Worm (Caenorhabditis elegans) whole organism, young adult: ENCODE data around the gene F37H8.6.

Experiments
- B0019.2 ChIP-seq: fragments of 200-800 bp; sonication (Bioruptor generic); conservative IDR thresholded peaks from 2 replicates; pipeline ENCODE4 v1.3.6; 2022; ENCODE audit warnings: missing genetic modification reagents, missing genetic modification characterization, missing compliant biosample characterization
- K12H6.12 ChIP-seq: fragments of 200-800 bp; sonication (Bioruptor generic); optimal IDR thresholded peaks from 2 replicates; lab custom pipeline; 2018; ENCODE audit warnings: mild to moderate bottlenecking, missing genetic modification characterization, missing compliant biosample characterization
- aptf-3 ChIP-seq: fragments of 200-800 bp; sonication (Bioruptor generic); IDR thresholded peaks from 2 replicates; pipeline ENCODE4 v1.3.6; 2022; ENCODE audit warnings: missing genetic modification characterization, missing compliant biosample characterization
- ceh-100 ChIP-seq: fragments of 200-800 bp; sonication (Bioruptor generic); IDR thresholded peaks from 2 replicates; pipeline ENCODE4 v1.3.6; 2022; ENCODE audit warnings: missing genetic modification reagents, missing genetic modification characterization, missing compliant biosample characterization
- fkh-3 ChIP-seq: sonication (generic microtip); optimal IDR thresholded peaks from 2 replicates; lab custom pipeline; 2016; ENCODE audit warnings: mild to moderate bottlenecking, missing genetic modification characterization, missing compliant biosample characterization
- gei-17 ChIP-seq: fragments of 200-800 bp; sonication (Bioruptor generic); optimal IDR thresholded peaks from 2 replicates; lab custom pipeline; 2018; ENCODE audit warnings: mild to moderate bottlenecking, missing genetic modification characterization, missing compliant biosample characterization
- hlh-12 ChIP-seq: sonication (generic microtip); optimal IDR thresholded peaks from 2 replicates; lab custom pipeline; 2016; ENCODE audit warnings: missing genetic modification characterization, missing compliant biosample characterization
- hsf-1 ChIP-seq: fragments of 200-800 bp; sonication (Bioruptor generic); IDR thresholded peaks from 2 replicates; pipeline ENCODE4 v1.3.6; 2022; ENCODE audit warnings: missing genetic modification reagents, missing genetic modification characterization, missing compliant biosample characterization
- pha-4 ChIP-seq: fragments of 150-350 bp; sonication (generic microtip); optimal IDR thresholded peaks from 2 replicates; lab custom pipeline; 2014; ENCODE audit warnings: missing biosample characterization, missing genetic modification reagents, missing genetic modification characterization
- unc-62 ChIP-seq: fragments of 150-350 bp; optimal IDR thresholded peaks from 2 replicates; lab custom pipeline; 2014; ENCODE audit warnings: missing biosample characterization, missing genetic modification reagents, missing genetic modification characterization

DNA sequence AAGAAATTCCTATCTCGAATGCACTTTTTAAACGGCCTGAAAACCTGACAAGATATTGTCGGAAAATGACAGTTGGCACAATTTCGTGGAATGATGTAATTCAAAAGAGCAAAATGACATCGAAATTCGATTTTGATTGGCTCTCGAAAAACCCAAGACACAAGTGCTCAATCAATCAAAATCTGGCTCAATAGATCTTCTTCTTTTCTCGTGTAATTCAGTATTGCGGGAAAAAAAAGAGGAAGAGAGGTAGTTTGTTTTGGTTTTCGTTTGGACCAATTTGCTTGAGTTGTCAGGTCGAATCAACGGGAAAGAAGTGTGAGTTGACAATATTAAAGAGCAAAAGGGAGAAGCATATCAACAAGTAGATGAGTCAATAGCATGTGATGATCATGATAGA is 41.5 kb downstream of the F37H8.6 start:
- no peak for TF ChIP-seq hlh-12 (tag; lab: Kevin White, UChicago)
- no peak for TF ChIP-seq fkh-3 (tag; lab: Kevin White, UChicago)
- no peak for TF ChIP-seq hsf-1 (GFP tag; lab: Robert Waterston, UW)
- no peak for TF ChIP-seq K12H6.12 (tag; lab: Kevin White, UChicago)
- TF ChIP-seq unc-62 (GFP tag; lab: Kevin White, UChicago) = no peak
- TF ChIP-seq B0019.2 = no peak
- TF ChIP-seq aptf-3 (GFP tag; lab: Robert Waterston, UW) = no peak
- no peak for TF ChIP-seq ceh-100 (GFP tag; lab: Robert Waterston, UW)
- TF ChIP-seq pha-4 (tag; lab: Kevin White, UChicago) = no peak
- TF ChIP-seq gei-17 = no peak
